Fruit fly (Drosophila melanogaster) whole organism, embryonic: ENCODE data around the gene unk.

Source experiments
- Adf1 ChIP-seq: fragments of 200-800 bp; sonication (Bioruptor generic); IDR thresholded peaks from 2 replicates; pipeline ENCODE4 v1.3.6; 2022; ENCODE audit warnings: missing biosample characterization, missing genetic modification characterization
- Atf3 ChIP-seq: fragments of 200-800 bp; sonication (Bioruptor generic); optimal IDR thresholded peaks from 3 replicates; lab custom pipeline; 2016; ENCODE audit warnings: missing biosample characterization, missing genetic modification characterization
- Awh ChIP-seq: fragments of 200-800 bp; sonication (Bioruptor generic); IDR thresholded peaks from 2 replicates; pipeline ENCODE4, ENCODE4 v1.3.6; 2022; ENCODE audit warnings: missing biosample characterization, missing genetic modification characterization
- Bgb ChIP-seq: fragments of 200-800 bp; sonication (Bioruptor generic); IDR thresholded peaks from 2 replicates; pipeline ENCODE4 v1.3.6; 2022; ENCODE audit warnings: missing biosample characterization, missing genetic modification characterization; ENCODE audit not compliant: partially characterized antibody
- Bteb2 ChIP-seq: fragments of 200-800 bp; sonication (Bioruptor generic); optimal IDR thresholded peaks from 2 replicates; lab custom pipeline; 2016; ENCODE audit warnings: missing biosample characterization, missing genetic modification characterization
- CG10267 ChIP-seq: fragments of 200-800 bp; sonication (Bioruptor generic); optimal IDR thresholded peaks from 2 replicates; lab custom pipeline; 2018; ENCODE audit warnings: missing biosample characterization, mild to moderate bottlenecking, missing genetic modification characterization, moderate library complexity
- CG10366 ChIP-seq: fragments of 200-800 bp; sonication (Bioruptor generic); IDR thresholded peaks from 2 replicates; pipeline ENCODE4 v1.3.6; 2022; ENCODE audit warnings: missing biosample characterization, missing genetic modification characterization
- CG10431 ChIP-seq: fragments of 200-800 bp; sonication (Bioruptor generic); optimal IDR thresholded peaks from 3 replicates; lab custom pipeline; 2018; ENCODE audit warnings: missing biosample characterization, mild to moderate bottlenecking, missing genetic modification characterization
- CG11085 ChIP-seq: fragments of 200-800 bp; sonication (Bioruptor generic); IDR thresholded peaks from 2 replicates; pipeline ENCODE4 v1.3.6; 2022; ENCODE audit warnings: missing biosample characterization, missing genetic modification characterization
- CG11723 ChIP-seq: fragments of 200-800 bp; sonication (Bioruptor generic); optimal IDR thresholded peaks from 2 replicates; lab custom pipeline; 2017; ENCODE audit warnings: missing biosample characterization, mild to moderate bottlenecking, missing genetic modification characterization
- CG14441 ChIP-seq: fragments of 200-800 bp; sonication (Bioruptor generic); IDR thresholded peaks from 2 replicates; pipeline ENCODE4 v1.3.6; 2022; ENCODE audit warnings: missing biosample characterization, missing genetic modification characterization
- CG14860 ChIP-seq: fragments of 200-800 bp; sonication (Bioruptor generic); IDR thresholded peaks from 3 replicates; pipeline ENCODE4 v1.3.6; 2022; ENCODE audit warnings: missing biosample characterization, missing genetic modification characterization; ENCODE audit not compliant: partially characterized antibody
- CG1529 ChIP-seq: fragments of 200-800 bp; sonication (Bioruptor generic); optimal IDR thresholded peaks from 3 replicates; lab custom pipeline; 2018; ENCODE audit warnings: missing biosample characterization, missing genetic modification characterization
- CG16863 ChIP-seq: fragments of 200-800 bp; sonication (Bioruptor generic); optimal IDR thresholded peaks from 3 replicates; lab custom pipeline; 2016; ENCODE audit warnings: missing biosample characterization, missing genetic modification characterization
- CG17612 ChIP-seq: fragments of 200-800 bp; sonication (Bioruptor generic); IDR thresholded peaks from 2 replicates; pipeline ENCODE4 v1.3.6; 2022; ENCODE audit warnings: missing biosample characterization, missing genetic modification characterization
- CG17802 ChIP-seq: fragments of 200-800 bp; sonication (Bioruptor generic); optimal IDR thresholded peaks from 2 replicates; lab custom pipeline; 2018; ENCODE audit warnings: missing biosample characterization, mild to moderate bottlenecking, missing genetic modification characterization, moderate library complexity
- CG17912 ChIP-seq: fragments of 200-800 bp; sonication (Bioruptor generic); optimal IDR thresholded peaks from 2 replicates; lab custom pipeline; 2018; ENCODE audit warnings: missing biosample characterization, mild to moderate bottlenecking, missing genetic modification characterization
- CG31441 ChIP-seq: fragments of 200-800 bp; sonication (Bioruptor generic); IDR thresholded peaks from 2 replicates; pipeline ENCODE4 v1.3.6; 2022; ENCODE audit warnings: missing biosample characterization, missing genetic modification characterization
- CG32772 ChIP-seq: fragments of 200-800 bp; sonication (Bioruptor generic); IDR thresholded peaks from 2 replicates; pipeline ENCODE4 v1.3.6; 2022; ENCODE audit warnings: missing biosample characterization, missing genetic modification characterization
- CG5953 ChIP-seq: fragments of 200-800 bp; sonication (Bioruptor generic); IDR thresholded peaks from 2 replicates; pipeline ENCODE4 v1.3.6; 2022; ENCODE audit warnings: missing biosample characterization, missing genetic modification characterization
- CG6683 ChIP-seq: fragments of 200-800 bp; sonication (Bioruptor generic); optimal IDR thresholded peaks from 2 replicates; lab custom pipeline; 2017; ENCODE audit warnings: missing biosample characterization, mild to moderate bottlenecking, missing genetic modification characterization, missing genetic modification reagents
- CG6791 ChIP-seq: fragments of 200-800 bp; sonication (Bioruptor generic); IDR thresholded peaks from 3 replicates; pipeline ENCODE4 v1.3.6; 2022; ENCODE audit warnings: missing biosample characterization, missing genetic modification characterization; ENCODE audit not compliant: partially characterized antibody
- CG7357 ChIP-seq: fragments of 200-800 bp; sonication (Bioruptor generic); IDR thresholded peaks from 3 replicates; pipeline ENCODE4 v1.3.6; 2022; ENCODE audit warnings: missing biosample characterization, missing genetic modification characterization
- CG7839 ChIP-seq: fragments of 200-800 bp; sonication (Bioruptor generic); optimal IDR thresholded peaks from 3 replicates; lab custom pipeline; 2018; ENCODE audit warnings: missing biosample characterization, mild to moderate bottlenecking, missing genetic modification characterization, moderate library complexity
- CG8359 ChIP-seq: fragments of 200-800 bp; sonication (Bioruptor generic); optimal IDR thresholded peaks from 2 replicates; lab custom pipeline; 2017; ENCODE audit warnings: missing biosample characterization, mild to moderate bottlenecking, missing genetic modification characterization, borderline replicate concordance
- CG9215 ChIP-seq: fragments of 200-800 bp; sonication (Bioruptor generic); IDR thresholded peaks from 2 replicates; pipeline ENCODE4 v1.3.6; 2022; ENCODE audit warnings: missing biosample characterization, missing genetic modification characterization
- Chrac-16 ChIP-seq: fragments of 200-800 bp; sonication (Bioruptor generic); optimal IDR thresholded peaks from 3 replicates; lab custom pipeline; 2016; ENCODE audit warnings: missing biosample characterization, missing genetic modification characterization
- D19A ChIP-seq: fragments of 200-800 bp; optimal IDR thresholded peaks from 3 replicates; lab custom pipeline; 2019; ENCODE audit warnings: missing biosample characterization, mild to moderate bottlenecking, missing genetic modification characterization, moderate library complexity
- Dip2 ChIP-seq: fragments of 200-800 bp; sonication (Bioruptor generic); IDR thresholded peaks from 2 replicates; pipeline ENCODE4 v1.3.6; 2022; ENCODE audit warnings: missing biosample characterization, missing genetic modification characterization
- Ets97D ChIP-seq: fragments of 200-800 bp; sonication (Bioruptor generic); optimal IDR thresholded peaks from 3 replicates; lab custom pipeline; 2016; ENCODE audit warnings: missing biosample characterization, missing genetic modification characterization
- Gsc ChIP-seq: fragments of 200-800 bp; sonication (Bioruptor generic); IDR thresholded peaks from 2 replicates; pipeline ENCODE4 v1.3.6; 2022; ENCODE audit warnings: missing biosample characterization, missing genetic modification characterization
- HmgZ ChIP-seq: fragments of 200-800 bp; sonication (Bioruptor generic); optimal IDR thresholded peaks from 2 replicates; lab custom pipeline; 2018; ENCODE audit warnings: missing biosample characterization, mild to moderate bottlenecking, missing genetic modification characterization
- Hr39 ChIP-seq: fragments of >200 bp; optimal IDR thresholded peaks from 2 replicates; lab custom pipeline; 2017
- Hr78 ChIP-seq, 2 experiments: fragments of 200-800 bp in 1 of 2; fragments of >200 bp in 1 of 2; sonication (Bioruptor generic) in 1 of 2; optimal IDR thresholded peaks; 2 replicates each; lab custom pipeline; 2017 to 2019; ENCODE audit warnings: missing biosample characterization in 2 of 2, missing genetic modification characterization in 2 of 2, mild to moderate bottlenecking in 1 of 2, moderate library complexity in 1 of 2
- NC2α ChIP-seq: fragments of 200-800 bp; sonication (Bioruptor generic); optimal IDR thresholded peaks from 2 replicates; lab custom pipeline; 2016; ENCODE audit warnings: missing biosample characterization, missing genetic modification characterization
- Nf-YC ChIP-seq: fragments of 200-800 bp; optimal IDR thresholded peaks from 3 replicates; lab custom pipeline; 2019; ENCODE audit warnings: missing biosample characterization, mild to moderate bottlenecking, missing genetic modification characterization, moderate library complexity
- Opbp ChIP-seq: fragments of 200-800 bp; sonication (Bioruptor generic); IDR thresholded peaks from 3 replicates; pipeline ENCODE4 v1.3.6; 2022; ENCODE audit warnings: missing biosample characterization, missing genetic modification characterization; ENCODE audit not compliant: partially characterized antibody
- Sin3A ChIP-seq: fragments of >200 bp; optimal IDR thresholded peaks from 2 replicates; lab custom pipeline; 2018
- Xbp1 ChIP-seq: fragments of 200-800 bp; sonication (Bioruptor generic); optimal IDR thresholded peaks from 3 replicates; lab custom pipeline; 2016; ENCODE audit warnings: missing biosample characterization, mild to moderate bottlenecking, missing genetic modification characterization
- bigmax ChIP-seq: fragments of 200-800 bp; sonication (Bioruptor generic); optimal IDR thresholded peaks from 2 replicates; lab custom pipeline; 2018; ENCODE audit warnings: missing biosample characterization, mild to moderate bottlenecking, missing genetic modification characterization
- br ChIP-seq: fragments of >200 bp; optimal IDR thresholded peaks from 2 replicates; lab custom pipeline; 2017
- cad ChIP-seq: fragments of >200 bp; optimal IDR thresholded peaks from 2 replicates; lab custom pipeline; 2017; ENCODE audit warnings: missing biosample characterization, missing genetic modification characterization
- dysf ChIP-seq: fragments of 200-800 bp; sonication (Bioruptor generic); IDR thresholded peaks from 3 replicates; pipeline ENCODE4 v1.3.6; 2022; ENCODE audit warnings: missing biosample characterization, missing genetic modification characterization
- fd64A ChIP-seq: fragments of 200-800 bp; sonication (Bioruptor generic); optimal IDR thresholded peaks from 3 replicates; lab custom pipeline; 2018; ENCODE audit warnings: missing biosample characterization, mild to moderate bottlenecking, missing genetic modification characterization
- odd ChIP-seq: fragments of 200-800 bp; sonication (Bioruptor generic); optimal IDR thresholded peaks from 2 replicates; lab custom pipeline; 2017; ENCODE audit warnings: missing biosample characterization, mild to moderate bottlenecking, missing genetic modification characterization
- pros ChIP-seq: fragments of 200-800 bp; sonication (Bioruptor generic); optimal IDR thresholded peaks from 3 replicates; lab custom pipeline; 2019; ENCODE audit warnings: missing biosample characterization, mild to moderate bottlenecking, missing genetic modification characterization, moderate library complexity
- scrt ChIP-seq: fragments of 200-800 bp; sonication (Bioruptor generic); optimal IDR thresholded peaks from 2 replicates; lab custom pipeline; 2018; ENCODE audit warnings: missing biosample characterization, mild to moderate bottlenecking, missing genetic modification characterization, moderate library complexity
- tio ChIP-seq: fragments of 200-800 bp; sonication (Bioruptor generic); optimal IDR thresholded peaks from 2 replicates; lab custom pipeline; 2017; ENCODE audit warnings: missing biosample characterization, missing genetic modification characterization, inconsistent platforms
- toy ChIP-seq: fragments of 200-800 bp; sonication (Bioruptor generic); IDR thresholded peaks from 2 replicates; pipeline ENCODE4 v1.3.6; 2022; ENCODE audit warnings: missing biosample characterization, missing genetic modification characterization
- usp ChIP-seq: fragments of >200 bp; optimal IDR thresholded peaks from 2 replicates; lab custom pipeline; 2017; ENCODE audit warnings: missing biosample characterization, missing genetic modification characterization
- zfh1 ChIP-seq: fragments of 200-800 bp; sonication (Bioruptor generic); IDR thresholded peaks from 3 replicates; pipeline ENCODE4 v1.3.6; 2022; ENCODE audit warnings: missing biosample characterization, missing genetic modification characterization

unk gene

DNA sequence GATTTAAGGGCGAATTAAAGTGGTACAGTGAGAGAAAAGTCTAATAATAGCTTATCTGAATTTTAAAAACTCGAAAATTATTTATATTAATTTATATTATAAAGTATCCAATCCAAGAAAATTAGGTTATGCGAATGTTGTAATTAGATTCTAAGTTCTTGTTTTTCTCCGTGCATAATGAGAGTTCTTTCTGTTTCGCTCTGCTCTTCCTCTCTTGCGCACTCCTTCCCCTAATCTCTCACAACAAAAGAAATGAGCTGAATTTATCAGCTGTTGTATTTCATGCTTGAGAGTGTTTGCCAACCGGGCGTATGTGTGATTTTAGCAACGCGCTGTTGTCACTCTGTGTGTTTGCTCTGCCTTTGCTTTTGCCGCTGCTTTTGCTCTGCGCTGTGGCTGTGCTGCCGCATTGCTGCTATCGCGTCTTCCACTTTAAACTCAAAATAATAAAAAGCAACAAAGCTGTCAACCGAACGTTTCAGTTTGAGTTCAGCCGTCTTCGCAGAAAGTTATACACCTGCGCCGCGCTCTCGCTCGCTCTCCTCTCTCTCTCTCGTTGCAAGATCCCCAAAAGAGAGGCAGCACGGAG, 15.8 kb upstream of the unk start, which contains the start of gene CG46310 (continued):
- TF ChIP-seq CG17912 (GFP tag; lab: Kevin White, UChicago) (no peak), D19A (tag; lab: Kevin White, UChicago) (peak; percentile 59), CG10267 (tag; lab: Kevin White, UChicago) (peak; percentile 59), Chrac-16 (GFP tag; lab: Kevin White, UChicago) (peak; percentile 31), br (lab: Kevin White, UChicago) (no peak), Adf1 (GFP tag; lab: Robert Waterston, UW) (peak; percentile 81), tio (peak; percentile 37), Dip2 (GFP tag; lab: Robert Waterston, UW) (0 out of 2 replicates have a peak, but pooled peaks have one; percentile 8), Gsc (GFP tag; lab: Robert Waterston, UW) (no peak), CG9215 (GFP tag; lab: Robert Waterston, UW) (peak; percentile 72), Ets97D (GFP tag; lab: Kevin White, UChicago) (no peak), Awh (GFP tag; lab: Robert Waterston, UW) (peak; percentile 60; the same call in 1 of the 2 replicates), CG7357 (GFP tag; lab: Robert Waterston, UW) (peak; percentile 76), CG7839 (tag; lab: Kevin White, UChicago) (peak; percentile 83), CG11723 (GFP tag; lab: Kevin White, UChicago) (peak; percentile 16), CG1529 (GFP tag; lab: Kevin White, UChicago) (no peak), CG10431 (GFP tag; lab: Kevin White, UChicago) (no peak), odd (GFP tag; lab: Kevin White, UChicago) (peak; percentile 21), bigmax (GFP tag; lab: Kevin White, UChicago) (no peak), CG6791 (GFP tag; lab: Robert Waterston, UW) (no peak), Nf-YC (tag; lab: Kevin White, UChicago) (peak; percentile 62), Bteb2 (GFP tag; lab: Kevin White, UChicago) (no peak), zfh1 (GFP tag; lab: Robert Waterston, UW) (peak; percentile 88), usp (no peak), Bgb (GFP tag; lab: Robert Waterston, UW) (peak; percentile 41; the same call in 1 of the 2 replicates), Hr78 (GFP tag; optimal IDR thresholded peaks at IDR 0.05; lab: Kevin White, UChicago) (peak in 1 of 2 experiments; percentile 38), CG6683 (GFP tag; lab: Kevin White, UChicago) (peak; percentile 31), CG17612 (peak; percentile 69), CG11085 (GFP tag; lab: Robert Waterston, UW) (peak; percentile 51; the same call in 1 of the 2 replicates), cad (GFP tag; lab: Kevin White, UChicago) (no peak), CG14441 (peak; percentile 77), CG32772 (peak; percentile 88), CG10366 (GFP tag; lab: Robert Waterston, UW) (peak; percentile 65), CG5953 (GFP tag; lab: Robert Waterston, UW) (peak; percentile 58), dysf (GFP tag; lab: Robert Waterston, UW) (peak; percentile 94), Opbp (GFP tag; lab: Robert Waterston, UW) (peak; percentile 20; the same call in 1 of the 3 replicates), CG8359 (GFP tag; lab: Kevin White, UChicago) (no peak), toy (GFP tag; lab: Robert Waterston, UW) (peak; percentile 74), pros (GFP tag; lab: Kevin White, UChicago) (no peak), fd64A (GFP tag; lab: Kevin White, UChicago) (peak; percentile 3), scrt (GFP tag; lab: Kevin White, UChicago) (no peak), Atf3 (GFP tag; lab: Kevin White, UChicago) (no peak), Xbp1 (GFP tag; lab: Kevin White, UChicago) (peak; percentile 44), Hr39 (lab: Kevin White, UChicago) (no peak), CG17802 (tag; lab: Kevin White, UChicago) (no peak), CG14860 (GFP tag; lab: Robert Waterston, UW) (no peak), CG16863 (GFP tag; lab: Kevin White, UChicago) (no peak), CG31441 (GFP tag; lab: Robert Waterston, UW) (peak; percentile 85), HmgZ (tag; lab: Kevin White, UChicago) (peak; percentile 39), NC2α (GFP tag; lab: Kevin White, UChicago) (no peak), Sin3A (lab: Kevin White, UChicago) (no peak)
